Worm (Caenorhabditis elegans): ENCODE results near the gene sars-2.

- TF ChIP-seq zag-1 (tag; optimal IDR thresholded peaks at IDR 0.05), result no peak
- TF ChIP-seq lsy-2 (tag; optimal IDR thresholded peaks at IDR 0.05), result no peak
Measured at ce11 chrIV:4397586-4397985, 40.1 kb downstream of the sars-2 start.
